Fruit fly (Drosophila melanogaster) Kc167 (cell line): ENCODE data around the gene CG7406.

Experiments
- Myc ChIP-seq: fragments of >200 bp; optimal IDR thresholded peaks from 2 replicates; lab custom pipeline; 2017; ENCODE audit warnings: missing external identifiers
- Sin3A ChIP-seq: fragments of >200 bp; optimal IDR thresholded peaks from 2 replicates; lab custom pipeline; 2018; ENCODE audit warnings: missing external identifiers
- h ChIP-seq: fragments of >200 bp; optimal IDR thresholded peaks from 3 replicates; lab custom pipeline; 2018; ENCODE audit warnings: missing external identifiers
- insv ChIP-seq: fragments of >200 bp; optimal IDR thresholded peaks from 3 replicates; lab custom pipeline; 2018; ENCODE audit warnings: missing external identifiers
- psq ChIP-seq: fragments of >200 bp; optimal IDR thresholded peaks from 2 replicates; lab custom pipeline; 2017; ENCODE audit warnings: missing external identifiers

- no peak for TF ChIP-seq psq (lab: Kevin White, UChicago)
- TF ChIP-seq Sin3A: no peak
- no peak for TF ChIP-seq Myc (lab: Kevin White, UChicago)
- TF ChIP-seq insv: no peak
- no peak for TF ChIP-seq h (lab: Kevin White, UChicago)
These were observed 42.8 kb downstream of the CG7406 start for dm6 chrX:19120367-19120766.
